Worm (Caenorhabditis elegans) whole organism, L2 larva: ENCODE results near the gene lsm-3.

Experiments
- C34F6.9 ChIP-seq: fragments of 150-350 bp; optimal IDR thresholded peaks from 2 replicates; lab custom pipeline; 2014; ENCODE audit warnings: missing biosample characterization, missing genetic modification characterization
- R02D3.7 ChIP-seq: fragments of 150-350 bp; optimal IDR thresholded peaks from 2 replicates; lab custom pipeline; 2014; ENCODE audit warnings: missing biosample characterization, missing genetic modification characterization
- alr-1 ChIP-seq: fragments of 150-350 bp; optimal IDR thresholded peaks from 2 replicates; lab custom pipeline; 2014; ENCODE audit warnings: missing biosample characterization, missing genetic modification characterization
- aly-2 ChIP-seq: fragments of 150-350 bp; optimal IDR thresholded peaks from 2 replicates; lab custom pipeline; 2014; ENCODE audit warnings: missing biosample characterization, missing genetic modification characterization
- blmp-1 ChIP-seq: sonication (generic microtip); optimal IDR thresholded peaks from 2 replicates; lab custom pipeline; 2017; ENCODE audit warnings: missing genetic modification characterization, mild to moderate bottlenecking, missing compliant biosample characterization, antibody characterized with exemption, moderate library complexity; ENCODE audit not compliant: insufficient read depth
- ceh-16 ChIP-seq: fragments of 150-350 bp; optimal IDR thresholded peaks from 2 replicates; lab custom pipeline; 2014; ENCODE audit warnings: missing biosample characterization, missing genetic modification characterization
- ceh-82 ChIP-seq: fragments of 150-350 bp; optimal IDR thresholded peaks from 2 replicates; lab custom pipeline; 2014; ENCODE audit warnings: missing biosample characterization, missing genetic modification characterization
- crh-2 ChIP-seq: sonication (generic microtip); optimal IDR thresholded peaks from 2 replicates; lab custom pipeline; 2017; ENCODE audit warnings: missing biosample characterization, missing genetic modification characterization
- dmd-4 ChIP-seq: sonication (generic microtip); optimal IDR thresholded peaks from 2 replicates; lab custom pipeline; 2017; ENCODE audit warnings: missing biosample characterization, missing genetic modification characterization
- egl-27 ChIP-seq: sonication (generic microtip); optimal IDR thresholded peaks from 3 replicates; lab custom pipeline; 2017; ENCODE audit warnings: missing biosample characterization, missing genetic modification reagents, missing genetic modification characterization
- elt-1 ChIP-seq: fragments of 150-350 bp; optimal IDR thresholded peaks from 2 replicates; lab custom pipeline; 2014; ENCODE audit warnings: missing biosample characterization, missing genetic modification characterization
- elt-3 ChIP-seq: sonication (generic microtip); optimal IDR thresholded peaks from 2 replicates; lab custom pipeline; 2017; ENCODE audit warnings: missing biosample characterization, missing genetic modification characterization
- fos-1 ChIP-seq: fragments of 150-350 bp; optimal IDR thresholded peaks from 2 replicates; lab custom pipeline; 2014; ENCODE audit warnings: missing biosample characterization, missing genetic modification characterization
- gmeb-1 ChIP-seq: fragments of 150-350 bp; optimal IDR thresholded peaks from 2 replicates; lab custom pipeline; 2014; ENCODE audit warnings: missing biosample characterization, missing genetic modification characterization
- lin-11 ChIP-seq: fragments of 150-350 bp; sonication (generic microtip); optimal IDR thresholded peaks from 2 replicates; lab custom pipeline; 2014; ENCODE audit warnings: missing biosample characterization, missing genetic modification characterization, inconsistent platforms, mixed read lengths
- lin-39 ChIP-seq: fragments of 150-350 bp; optimal IDR thresholded peaks from 2 replicates; lab custom pipeline; 2014; ENCODE audit warnings: missing biosample characterization, missing genetic modification reagents, missing genetic modification characterization
- lsy-2 ChIP-seq, 2 experiments: fragments of 150-350 bp in 1 of 2; sonication (generic microtip) in 1 of 2; optimal IDR thresholded peaks; 2 replicates each; lab custom pipeline; 2014 to 2017; ENCODE audit warnings: missing biosample characterization in 2 of 2, missing genetic modification characterization in 2 of 2
- mdl-1 ChIP-seq, 2 experiments: fragments of 150-350 bp in 1 of 2; sonication (generic microtip) in 1 of 2; optimal IDR thresholded peaks; 2 replicates each; lab custom pipeline; 2017; ENCODE audit warnings: missing biosample characterization in 2 of 2, missing genetic modification characterization in 2 of 2
- nhr-10 ChIP-seq: sonication (generic microtip); optimal IDR thresholded peaks from 2 replicates; lab custom pipeline; 2017; ENCODE audit warnings: missing biosample characterization, missing genetic modification characterization
- nhr-12 ChIP-seq: fragments of 150-350 bp; optimal IDR thresholded peaks from 2 replicates; lab custom pipeline; 2014; ENCODE audit warnings: missing biosample characterization, missing genetic modification characterization
- nhr-129 ChIP-seq: fragments of 150-350 bp; optimal IDR thresholded peaks from 2 replicates; lab custom pipeline; 2014; ENCODE audit warnings: missing biosample characterization, missing genetic modification characterization
- nhr-21 ChIP-seq: fragments of 150-350 bp; optimal IDR thresholded peaks from 2 replicates; lab custom pipeline; 2014; ENCODE audit warnings: missing biosample characterization, missing genetic modification characterization
- nhr-237 ChIP-seq: fragments of 150-350 bp; optimal IDR thresholded peaks from 2 replicates; lab custom pipeline; 2014; ENCODE audit warnings: missing biosample characterization, missing genetic modification characterization
- nhr-25 ChIP-seq: fragments of 150-350 bp; sonication (generic microtip); optimal IDR thresholded peaks from 3 replicates; lab custom pipeline; 2014; ENCODE audit warnings: missing biosample characterization, missing genetic modification characterization
- nhr-77 ChIP-seq: fragments of 150-350 bp; optimal IDR thresholded peaks from 2 replicates; lab custom pipeline; 2014; ENCODE audit warnings: missing biosample characterization, missing genetic modification characterization
- peb-1 ChIP-seq: fragments of 150-350 bp; optimal IDR thresholded peaks from 2 replicates; lab custom pipeline; 2014; ENCODE audit warnings: missing biosample characterization, missing genetic modification characterization
- skn-1 ChIP-seq: sonication (generic microtip); optimal IDR thresholded peaks from 2 replicates; lab custom pipeline; 2017; ENCODE audit warnings: missing biosample characterization, missing genetic modification characterization
- sma-3 ChIP-seq: sonication (generic microtip); optimal IDR thresholded peaks from 2 replicates; lab custom pipeline; 2016; ENCODE audit warnings: missing genetic modification reagents, missing genetic modification characterization, missing compliant biosample characterization
- sma-9 ChIP-seq, 2 experiments: fragments of 150-350 bp in 1 of 2; sonication (generic microtip) in 1 of 2; optimal IDR thresholded peaks; 2 replicates each; lab custom pipeline; 2014 to 2016; ENCODE audit warnings: missing genetic modification characterization in 2 of 2, mild to moderate bottlenecking in 1 of 2, missing biosample characterization in 1 of 2, missing compliant biosample characterization in 1 of 2, missing genetic modification reagents in 1 of 2, moderate library complexity in 1 of 2
- snpc-4 ChIP-seq: fragments of 150-350 bp; optimal IDR thresholded peaks from 2 replicates; lab custom pipeline; 2014; ENCODE audit warnings: missing biosample characterization, missing genetic modification characterization
- unc-39 ChIP-seq: fragments of 150-350 bp; optimal IDR thresholded peaks from 2 replicates; lab custom pipeline; 2014; ENCODE audit warnings: missing biosample characterization, missing genetic modification characterization
- unc-55 ChIP-seq: fragments of 150-350 bp; sonication (generic microtip); optimal IDR thresholded peaks from 3 replicates; lab custom pipeline; 2014; ENCODE audit warnings: missing biosample characterization, missing genetic modification reagents, missing genetic modification characterization
- unc-62 ChIP-seq: fragments of 150-350 bp; optimal IDR thresholded peaks from 2 replicates; lab custom pipeline; 2014; ENCODE audit warnings: missing biosample characterization, missing genetic modification reagents, missing genetic modification characterization
- zag-1 ChIP-seq: fragments of 150-350 bp; optimal IDR thresholded peaks from 2 replicates; lab custom pipeline; 2014; ENCODE audit warnings: missing biosample characterization, missing genetic modification characterization
- ztf-11 ChIP-seq: sonication (generic microtip); optimal IDR thresholded peaks from 2 replicates; lab custom pipeline; 2017; ENCODE audit warnings: missing biosample characterization, missing genetic modification characterization
- ztf-4 ChIP-seq: fragments of 150-350 bp; optimal IDR thresholded peaks from 2 replicates; lab custom pipeline; 2014; ENCODE audit warnings: missing biosample characterization, missing genetic modification characterization

The lsm-3 gene

ce11 chrIV:13360144-13360543, 26.9 kb upstream of the lsm-3 start, which contains the start of gene Y62E10A.3:
Gene Y62E10A.3 (minus strand): TSS chrIV:13360244.
- no peak for TF ChIP-seq nhr-237
- no peak for TF ChIP-seq nhr-10
- no peak for TF ChIP-seq zag-1 (tag; lab: Kevin White, UChicago)
- TF ChIP-seq elt-1, result no peak
- TF ChIP-seq lsy-2 (tag; optimal IDR thresholded peaks at IDR 0.05; lab: Kevin White, UChicago), result no peak
- no peak for TF ChIP-seq nhr-25 (tag; lab: Kevin White, UChicago)
- TF ChIP-seq, all 48 proteins: peak for 0

ce11 chrIV:13364869-13365268, 22.1 kb upstream of the lsm-3 start, which contains the start of gene srsx-25:
Gene srsx-25 (plus strand): TSS chrIV:13365169.
- TF ChIP-seq unc-62 (GFP tag; lab: Kevin White, UChicago) (no peak), nhr-10 (no peak), unc-55 (no peak), dmd-4 (tag; lab: Kevin White, UChicago) (no peak), snpc-4 (no peak), alr-1 (tag; lab: Kevin White, UChicago) (no peak), ztf-4 (no peak), peb-1 (no peak), lin-39 (tag; lab: Kevin White, UChicago) (no peak), aly-2 (tag; lab: Kevin White, UChicago) (no peak), nhr-25 (tag; lab: Kevin White, UChicago) (no peak)
- TF ChIP-seq, all 48 proteins: peak for 0

- no peak for TF ChIP-seq nhr-21 (tag; lab: Kevin White, UChicago)
- no peak for TF ChIP-seq mdl-1 (tag; optimal IDR thresholded peaks at IDR 0.05; lab: Kevin White, UChicago)
- no peak for TF ChIP-seq nhr-129 (tag; lab: Kevin White, UChicago)
- TF ChIP-seq sma-9 (GFP tag; optimal IDR thresholded peaks at IDR 0.05; lab: Kevin White, UChicago), result no peak
- no peak for TF ChIP-seq sma-9 (tag; optimal IDR thresholded peaks at IDR 0.05; lab: Kevin White, UChicago)
- no peak for TF ChIP-seq lin-11 (tag; lab: Kevin White, UChicago)
- no peak for TF ChIP-seq ceh-82
- TF ChIP-seq nhr-77, result no peak
- no peak for TF ChIP-seq gmeb-1
- no peak for TF ChIP-seq alr-1 (tag; lab: Kevin White, UChicago)
- no peak for TF ChIP-seq nhr-12 (tag; lab: Kevin White, UChicago)
- no peak for TF ChIP-seq C34F6.9 (tag; lab: Kevin White, UChicago)
These were observed 17.7 kb upstream of the lsm-3 start, which contains the start of gene agt-1 for ce11 chrIV:13369120-13369842. Gene agt-1 (minus strand): TSS chrIV:13369412.

- TF ChIP-seq fos-1 (tag; lab: Kevin White, UChicago), result no peak
- TF ChIP-seq unc-55, result peak; percentile 55
- no peak for TF ChIP-seq skn-1
- TF ChIP-seq nhr-129 (tag; lab: Kevin White, UChicago), result peak; percentile 61
- TF ChIP-seq C34F6.9 (tag; lab: Kevin White, UChicago), result peak; percentile 40
- no peak for TF ChIP-seq ztf-11 (tag; lab: Kevin White, UChicago)
- no peak for TF ChIP-seq lin-11 (tag; lab: Kevin White, UChicago)
- no peak for TF ChIP-seq sma-3 (GFP tag; lab: Kevin White, UChicago)
- TF ChIP-seq lsy-2 (tag; optimal IDR thresholded peaks at IDR 0.05; lab: Kevin White, UChicago), result peak in 1 of 2 experiments; percentile 80
These were observed 16.7 kb upstream of the lsm-3 start, which contains the start of the genes rla-2, popl-7 and Y62E10A.24 for ce11 chrIV:13370235-13370739. Gene rla-2 (minus strand): TSS chrIV:13370285. Gene popl-7 (plus strand): TSS chrIV:13370689. Gene Y62E10A.24 (plus strand): TSS chrIV:13370710.

- TF ChIP-seq ceh-16 (tag; lab: Kevin White, UChicago), result no peak
- no peak for TF ChIP-seq crh-2
- no peak for TF ChIP-seq blmp-1
- no peak for TF ChIP-seq nhr-10
- no peak for TF ChIP-seq egl-27 (tag; lab: Kevin White, UChicago)
- no peak for TF ChIP-seq ceh-82
- TF ChIP-seq sma-3 (GFP tag; lab: Kevin White, UChicago), result no peak
- no peak for TF ChIP-seq nhr-21 (tag; lab: Kevin White, UChicago)
- no peak for TF ChIP-seq elt-3
- no peak for TF ChIP-seq nhr-237
- no peak for TF ChIP-seq lsy-2 (tag; optimal IDR thresholded peaks at IDR 0.05; lab: Kevin White, UChicago)
- no peak for TF ChIP-seq mdl-1 (tag; optimal IDR thresholded peaks at IDR 0.05; lab: Kevin White, UChicago)
- TF ChIP-seq unc-39, result no peak
- no peak for TF ChIP-seq aly-2 (tag; lab: Kevin White, UChicago)
- no peak for TF ChIP-seq R02D3.7 (tag; lab: Kevin White, UChicago)
- TF ChIP-seq unc-55, result no peak
- no peak for TF ChIP-seq gmeb-1
These were observed 15.3 kb upstream of the lsm-3 start, which contains the start of gene Y62E10A.6 for ce11 chrIV:13371699-13372098. Gene Y62E10A.6 (plus strand): TSS chrIV:13371999.
